Worm (Caenorhabditis elegans) whole organism, L3 larva: ENCODE results near the gene mig-10.

ENCODE experiments used
- aly-2 ChIP-seq: fragments of 150-350 bp; optimal IDR thresholded peaks from 2 replicates; lab custom pipeline; 2014; ENCODE audit warnings: missing biosample characterization, missing genetic modification characterization
- ceh-82 ChIP-seq: fragments of 150-350 bp; optimal IDR thresholded peaks from 2 replicates; lab custom pipeline; 2014; ENCODE audit warnings: missing biosample characterization, missing genetic modification characterization
- nhr-11 ChIP-seq: fragments of 150-350 bp; optimal IDR thresholded peaks from 2 replicates; lab custom pipeline; 2014; ENCODE audit warnings: missing biosample characterization, missing genetic modification characterization
- nhr-237 ChIP-seq: fragments of 150-350 bp; optimal IDR thresholded peaks from 2 replicates; lab custom pipeline; 2014; ENCODE audit warnings: missing biosample characterization, missing genetic modification characterization

ce11 chrIII:8321225-8321624 lies 42.3 kb downstream of the mig-10 start:
- TF ChIP-seq nhr-237 (tag; lab: Kevin White, UChicago) (no peak), nhr-11 (tag; lab: Kevin White, UChicago) (no peak), ceh-82 (tag; lab: Kevin White, UChicago) (no peak), aly-2 (tag; lab: Kevin White, UChicago) (no peak)
